Worm (Caenorhabditis elegans) whole organism, mixed stage, embryonic: ENCODE data around the gene ckk-1.

ENCODE experiments used
- M03D4.4 ChIP-seq: sonication (generic microtip); optimal IDR thresholded peaks from 2 replicates; lab custom pipeline; 2017; ENCODE audit warnings: mild to moderate bottlenecking, missing genetic modification characterization, missing compliant biosample characterization
- blmp-1 ChIP-seq: fragments of 150-350 bp; optimal IDR thresholded peaks from 2 replicates; lab custom pipeline; 2014; ENCODE audit warnings: missing biosample characterization, missing genetic modification characterization
- ceh-39 ChIP-seq: fragments of 150-350 bp; optimal IDR thresholded peaks from 2 replicates; lab custom pipeline; 2014; ENCODE audit warnings: missing biosample characterization, missing genetic modification characterization
- ceh-43 ChIP-seq: fragments of 200-800 bp; sonication (Bioruptor generic); optimal IDR thresholded peaks from 2 replicates; lab custom pipeline; 2018; ENCODE audit warnings: mild to moderate bottlenecking, missing genetic modification characterization, moderate library complexity, missing compliant biosample characterization
- ceh-83 ChIP-seq: fragments of 200-800 bp; sonication (Bioruptor generic); optimal IDR thresholded peaks from 2 replicates; lab custom pipeline; 2018; ENCODE audit warnings: mild to moderate bottlenecking, missing genetic modification characterization, missing compliant biosample characterization
- ces-1 ChIP-seq: fragments of 150-350 bp; optimal IDR thresholded peaks from 2 replicates; lab custom pipeline; 2014; ENCODE audit warnings: missing biosample characterization, missing genetic modification reagents, missing genetic modification characterization
- cnd-1 ChIP-seq: fragments of 200-800 bp; sonication (Bioruptor generic); optimal IDR thresholded peaks from 2 replicates; lab custom pipeline; 2018; ENCODE audit warnings: mild to moderate bottlenecking, missing genetic modification characterization, missing compliant biosample characterization
- drap-1 ChIP-seq: fragments of 200-800 bp; sonication (Bioruptor generic); optimal IDR thresholded peaks from 3 replicates; lab custom pipeline; 2018; ENCODE audit warnings: mild to moderate bottlenecking, missing genetic modification characterization, missing compliant biosample characterization
- elt-1 ChIP-seq: sonication (generic microtip); optimal IDR thresholded peaks from 2 replicates; lab custom pipeline; 2017; ENCODE audit warnings: missing genetic modification characterization, mild to moderate bottlenecking, missing compliant biosample characterization, antibody characterized with exemption, moderate library complexity, borderline replicate concordance; ENCODE audit not compliant: insufficient read depth
- elt-3 ChIP-seq: fragments of 150-350 bp; optimal IDR thresholded peaks from 2 replicates; lab custom pipeline; 2014; ENCODE audit warnings: missing biosample characterization, missing genetic modification characterization
- flh-1 ChIP-seq: fragments of 200-800 bp; sonication (Bioruptor generic); optimal IDR thresholded peaks from 2 replicates; lab custom pipeline; 2018; ENCODE audit warnings: mild to moderate bottlenecking, missing genetic modification characterization, moderate library complexity, missing compliant biosample characterization
- ham-2 ChIP-seq: fragments of 200-800 bp; sonication (Bioruptor generic); optimal IDR thresholded peaks from 2 replicates; lab custom pipeline; 2018; ENCODE audit warnings: mild to moderate bottlenecking, missing genetic modification characterization, missing compliant biosample characterization
- hlh-1 ChIP-seq: fragments of 150-350 bp; optimal IDR thresholded peaks from 2 replicates; lab custom pipeline; 2014; ENCODE audit warnings: missing biosample characterization, missing genetic modification reagents, missing genetic modification characterization
- lin-13 ChIP-seq: fragments of 150-350 bp; optimal IDR thresholded peaks from 2 replicates; lab custom pipeline; 2014; ENCODE audit warnings: missing biosample characterization, missing genetic modification characterization
- lin-32 ChIP-seq: fragments of 200-800 bp; sonication (Bioruptor generic); optimal IDR thresholded peaks from 2 replicates; lab custom pipeline; 2018; ENCODE audit warnings: mild to moderate bottlenecking, missing genetic modification characterization, missing compliant biosample characterization
- lsy-2 ChIP-seq: fragments of 150-350 bp; optimal IDR thresholded peaks from 2 replicates; lab custom pipeline; 2014; ENCODE audit warnings: missing biosample characterization, missing genetic modification characterization
- mab-5 ChIP-seq: fragments of 150-350 bp; optimal IDR thresholded peaks from 2 replicates; lab custom pipeline; 2014; ENCODE audit warnings: missing biosample characterization, missing genetic modification characterization
- mep-1 ChIP-seq: fragments of 150-350 bp; optimal IDR thresholded peaks from 2 replicates; lab custom pipeline; 2017; ENCODE audit warnings: missing biosample characterization, missing genetic modification reagents, missing genetic modification characterization, inconsistent platforms
- mls-2 ChIP-seq: sonication (generic microtip); optimal IDR thresholded peaks from 2 replicates; lab custom pipeline; 2016; ENCODE audit warnings: mild to moderate bottlenecking, missing genetic modification characterization, moderate library complexity, missing compliant biosample characterization
- nhr-12 ChIP-seq: fragments of 150-350 bp; optimal IDR thresholded peaks from 2 replicates; lab custom pipeline; 2014; ENCODE audit warnings: missing biosample characterization, missing genetic modification characterization
- nhr-2 ChIP-seq: fragments of 150-350 bp; optimal IDR thresholded peaks from 2 replicates; lab custom pipeline; 2014; ENCODE audit warnings: missing biosample characterization, missing genetic modification characterization
- nhr-28 ChIP-seq: fragments of 150-350 bp; optimal IDR thresholded peaks from 2 replicates; lab custom pipeline; 2014; ENCODE audit warnings: missing biosample characterization, missing genetic modification characterization
- nhr-76 ChIP-seq: sonication (generic microtip); optimal IDR thresholded peaks from 2 replicates; lab custom pipeline; 2017; ENCODE audit warnings: missing biosample characterization, missing genetic modification characterization
- pha-4 ChIP-seq: fragments of 150-350 bp; optimal IDR thresholded peaks from 2 replicates; lab custom pipeline; 2018; ENCODE audit warnings: missing biosample characterization, missing genetic modification reagents, missing genetic modification characterization
- sem-2 ChIP-seq: fragments of 200-800 bp; sonication (Bioruptor generic); optimal IDR thresholded peaks from 2 replicates; lab custom pipeline; 2018; ENCODE audit warnings: mild to moderate bottlenecking, missing genetic modification characterization, missing compliant biosample characterization
- snpc-4 ChIP-seq: fragments of 150-350 bp; optimal IDR thresholded peaks from 2 replicates; lab custom pipeline; 2014; ENCODE audit warnings: missing biosample characterization, missing genetic modification characterization
- sptf-1 ChIP-seq: sonication (generic microtip); optimal IDR thresholded peaks from 2 replicates; lab custom pipeline; 2017; ENCODE audit warnings: mild to moderate bottlenecking, missing genetic modification characterization, moderate library complexity, missing compliant biosample characterization
- unc-120 ChIP-seq: sonication (generic microtip); optimal IDR thresholded peaks from 2 replicates; lab custom pipeline; 2017; ENCODE audit warnings: missing genetic modification characterization, missing compliant biosample characterization; ENCODE audit not compliant: poor library complexity, severe bottlenecking
- unc-62 ChIP-seq: fragments of 150-350 bp; optimal IDR thresholded peaks from 2 replicates; lab custom pipeline; 2014; ENCODE audit warnings: missing biosample characterization, missing genetic modification reagents, missing genetic modification characterization
- zip-8 ChIP-seq: fragments of 150-350 bp; optimal IDR thresholded peaks from 2 replicates; lab custom pipeline; 2014; ENCODE audit warnings: missing biosample characterization, missing genetic modification characterization

The ckk-1 gene

ce11 chrIII:5653692-5654105 lies 18.4 kb downstream of the ckk-1 start:
- TF ChIP-seq ceh-39 (tag; lab: Kevin White, UChicago) (no peak), nhr-2 (no peak), mls-2 (tag; lab: Kevin White, UChicago) (no peak), mep-1 (no peak), ceh-43 (GFP tag; lab: Kevin White, UChicago) (no peak), mab-5 (no peak), lsy-2 (tag; lab: Kevin White, UChicago) (no peak), lin-32 (GFP tag; lab: Kevin White, UChicago) (no peak), nhr-76 (tag; lab: Kevin White, UChicago) (no peak), ceh-83 (GFP tag; lab: Kevin White, UChicago) (no peak), cnd-1 (tag; lab: Kevin White, UChicago) (no peak), sptf-1 (no peak), drap-1 (GFP tag; lab: Kevin White, UChicago) (no peak), elt-1 (tag; lab: Kevin White, UChicago) (no peak), unc-120 (tag; lab: Kevin White, UChicago) (no peak), nhr-12 (tag; lab: Kevin White, UChicago) (no peak), sem-2 (GFP tag; lab: Kevin White, UChicago) (no peak), flh-1 (no peak)
- TF ChIP-seq, all 35 proteins: peak for 0

ce11 chrIII:5656941-5657340 lies 21.7 kb downstream of the ckk-1 start, which contains the start of gene sdz-21:
Gene sdz-21, minus strand, starts transcription at chrIII:5657041.
- TF ChIP-seq blmp-1 (tag; lab: Kevin White, UChicago) (no peak), ces-1 (GFP tag; lab: Kevin White, UChicago) (no peak), lin-13 (no peak), nhr-76 (tag; lab: Kevin White, UChicago) (no peak), nhr-2 (no peak), sptf-1 (no peak), unc-62 (no peak), mls-2 (tag; lab: Kevin White, UChicago) (no peak), ceh-43 (GFP tag; lab: Kevin White, UChicago) (no peak)

- TF ChIP-seq zip-8 (tag; lab: Kevin White, UChicago) (peak; percentile 99), sem-2 (GFP tag; lab: Kevin White, UChicago) (no peak), lsy-2 (tag; lab: Kevin White, UChicago) (no peak), ham-2 (GFP tag; lab: Kevin White, UChicago) (peak; percentile 42)
These were observed 25.7 kb downstream of the ckk-1 start, which contains the start of gene F54E7.6 for ce11 chrIII:5660976-5661375. Gene F54E7.6, minus strand, starts transcription at chrIII:5661085.

ce11 chrIII:5663521-5663920 lies 28.2 kb downstream of the ckk-1 start:
- no peak for TF ChIP-seq ceh-39 (tag; lab: Kevin White, UChicago)
- no peak for TF ChIP-seq snpc-4 (tag; lab: Kevin White, UChicago)

ce11 chrIII:5663933-5664332 lies 28.7 kb downstream of the ckk-1 start, which contains the start of gene par-3:
Gene par-3, plus strand, starts transcription at chrIII:5664233.
- no peak for TF ChIP-seq elt-3 (tag; lab: Kevin White, UChicago)
- TF ChIP-seq sem-2 (GFP tag; lab: Kevin White, UChicago) = no peak
- TF ChIP-seq zip-8 (tag; lab: Kevin White, UChicago) = no peak
- no peak for TF ChIP-seq nhr-76 (tag; lab: Kevin White, UChicago)
- TF ChIP-seq ceh-43 (GFP tag; lab: Kevin White, UChicago) = no peak
- TF ChIP-seq nhr-28 (tag; lab: Kevin White, UChicago) = no peak
- no peak for TF ChIP-seq mab-5
- no peak for TF ChIP-seq mls-2 (tag; lab: Kevin White, UChicago)
- no peak for TF ChIP-seq hlh-1 (tag; lab: Kevin White, UChicago)
- no peak for TF ChIP-seq ceh-83 (GFP tag; lab: Kevin White, UChicago)
- no peak for TF ChIP-seq M03D4.4 (tag; lab: Kevin White, UChicago)
- no peak for TF ChIP-seq mep-1
- TF ChIP-seq elt-1 (tag; lab: Kevin White, UChicago) = no peak

ce11 chrIII:5665278-5665677 lies 30.0 kb downstream of the ckk-1 start:
- TF ChIP-seq blmp-1 (tag; lab: Kevin White, UChicago) (peak; percentile 91), sptf-1 (no peak), ceh-39 (tag; lab: Kevin White, UChicago) (no peak), pha-4 (tag; lab: Kevin White, UChicago) (peak; percentile 38)
